Worm (Caenorhabditis elegans): ENCODE data around the gene K10B3.5.

The K10B3.5 gene

DNA sequence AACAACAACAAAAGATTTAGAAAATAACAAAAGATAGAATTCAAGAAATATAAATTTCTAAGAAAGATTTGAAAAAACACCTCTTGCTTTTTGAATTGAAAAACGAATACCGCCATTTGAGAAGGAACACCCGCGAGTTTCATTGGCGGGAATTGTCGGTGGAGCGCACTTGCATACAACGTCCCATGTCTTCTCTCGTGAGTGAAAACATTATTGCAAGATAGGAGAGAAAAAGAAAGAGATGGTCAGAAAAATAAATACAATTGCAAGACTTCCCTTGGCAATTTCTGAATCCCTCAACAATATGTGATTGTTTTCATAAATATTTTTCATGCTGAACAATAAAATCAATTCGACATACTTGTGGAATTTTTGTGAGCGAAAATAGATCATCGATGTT is at the start of gene K10B3.5:
Gene K10B3.5 (minus strand): TSS at position 343 of the 400 bp plus-strand sequence.
- TF ChIP-seq lin-40 (tag; optimal IDR thresholded peaks at IDR 0.05) (peak; percentile 48), F33H1.4 (GFP tag; IDR thresholded peaks at IDR 0.05) (no peak), K12H6.12 (tag; optimal IDR thresholded peaks at IDR 0.05) (peak; percentile 21), mcd-1 (GFP tag; IDR thresholded peaks at IDR 0.05) (peak; percentile 93), lin-35 (GFP tag; optimal IDR thresholded peaks at IDR 0.05) (peak in 2 of 3 experiments; percentile 6 to 50), F23B12.7 (tag; optimal IDR thresholded peaks at IDR 0.05; ENCODE audit: insufficient read depth) (peak; percentile 78), ztf-26 (tag; optimal IDR thresholded peaks at IDR 0.05) (peak; percentile 9), snpc-4 (GFP tag; optimal IDR thresholded peaks at IDR 0.05) (no peak), snpc-4 (tag; optimal IDR thresholded peaks at IDR 0.05) (peak in 1 of 4 experiments; percentile 14), hmg-1.2 (GFP tag; IDR thresholded peaks at IDR 0.05) (peak; percentile 57; the same call in 1 of the 2 replicates), pha-4 (tag; optimal IDR thresholded peaks at IDR 0.05) (peak; percentile 44), dpl-1 (GFP tag; optimal IDR thresholded peaks at IDR 0.05) (peak; percentile 51), nhr-80 (tag; optimal IDR thresholded peaks at IDR 0.05) (peak; percentile 46), cebp-1 (GFP tag; IDR thresholded peaks at IDR 0.05) (no peak), cebp-1 (tag; optimal IDR thresholded peaks at IDR 0.05) (peak; percentile 59), sea-2 (GFP tag; IDR thresholded peaks at IDR 0.05) (no peak), attf-5 (GFP tag; optimal IDR thresholded peaks at IDR 0.05) (peak; percentile 61), efl-1 (GFP tag; optimal IDR thresholded peaks at IDR 0.05) (peak; percentile 59), madf-6 (GFP tag; IDR thresholded peaks at IDR 0.05) (peak; percentile 15; the same call in 1 of the 2 replicates), F55B11.4 (tag; optimal IDR thresholded peaks at IDR 0.05; ENCODE audit: borderline replicate concordance, insufficient read depth) (no peak), ztf-18 (tag; optimal IDR thresholded peaks at IDR 0.05) (peak; percentile 28), mel-28 (tag; optimal IDR thresholded peaks at IDR 0.05; ENCODE audit: borderline replicate concordance) (no peak), ama-1 (optimal IDR thresholded peaks at IDR 0.05) (no peak), ama-1 (GFP tag; optimal IDR thresholded peaks at IDR 0.05) (no peak), K11D2.4 (GFP tag; IDR thresholded peaks at IDR 0.05) (0 out of 2 replicates have a peak, but pooled peaks have one; percentile 27), mes-4 (tag; optimal IDR thresholded peaks at IDR 0.05) (no peak)

DNA sequence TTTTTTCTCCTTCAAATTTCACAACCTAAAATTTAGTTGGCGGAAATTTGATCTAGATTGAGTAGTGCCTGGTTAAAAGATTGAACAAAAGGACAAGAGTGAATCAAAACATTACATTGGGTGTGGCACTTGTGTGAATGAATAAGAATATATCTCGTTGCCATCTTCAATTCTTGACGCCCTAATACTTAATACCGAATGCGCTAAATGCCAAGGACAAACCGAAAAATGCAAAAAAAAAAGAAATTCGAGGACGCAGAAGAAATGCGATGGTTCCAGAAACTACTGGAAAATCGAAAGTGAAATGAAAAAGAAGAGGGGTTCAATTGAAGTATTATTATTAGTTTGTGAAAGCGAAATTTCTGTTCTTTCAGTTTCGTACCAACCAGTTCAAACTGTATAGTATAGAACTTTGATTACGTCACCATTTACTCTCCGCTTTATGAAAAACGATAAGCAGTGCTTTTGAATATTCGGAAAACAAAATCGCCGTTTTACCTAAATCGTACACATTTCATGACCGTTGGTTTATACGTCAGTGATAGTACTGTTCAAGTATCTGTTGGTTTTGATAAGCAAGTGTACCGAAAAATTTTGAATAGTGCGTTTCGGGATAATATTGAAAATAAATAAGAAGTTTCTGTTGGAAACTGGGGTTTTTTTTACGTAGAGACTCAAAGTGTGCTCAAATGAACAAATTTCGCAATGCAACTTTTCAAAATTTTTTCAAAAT is 49.0 kb upstream of the K10B3.5 start:
- TF ChIP-seq hmg-1.2 (GFP tag; IDR thresholded peaks at IDR 0.05) (no peak), ztf-26 (tag; optimal IDR thresholded peaks at IDR 0.05) (no peak), rcor-1 (GFP tag; IDR thresholded peaks at IDR 0.05) (no peak), egl-18 (GFP tag; IDR thresholded peaks at IDR 0.05) (no peak), rpc-1 (optimal IDR thresholded peaks at IDR 0.05) (peak; percentile 26), rpc-1 (tag; optimal IDR thresholded peaks at IDR 0.05) (no peak), ztf-25 (GFP tag; IDR thresholded peaks at IDR 0.05) (no peak), K12H6.12 (tag; optimal IDR thresholded peaks at IDR 0.05) (no peak), F23B12.7 (tag; optimal IDR thresholded peaks at IDR 0.05; ENCODE audit: insufficient read depth) (no peak), B0261.1 (tag; optimal IDR thresholded peaks at IDR 0.05) (no peak), hsf-1 (GFP tag; IDR thresholded peaks at IDR 0.05) (peak; percentile 39; the same call in 1 of the 2 replicates), sea-2 (GFP tag; IDR thresholded peaks at IDR 0.05) (no peak), mes-4 (tag; optimal IDR thresholded peaks at IDR 0.05) (no peak), F52B5.7 (tag; optimal IDR thresholded peaks at IDR 0.05) (no peak), ztf-3 (GFP tag; optimal IDR thresholded peaks at IDR 0.05) (no peak), ztf-18 (tag; optimal IDR thresholded peaks at IDR 0.05) (no peak), cebp-1 (GFP tag; IDR thresholded peaks at IDR 0.05) (no peak), cebp-1 (tag; optimal IDR thresholded peaks at IDR 0.05) (peak; percentile 22), atf-7 (tag; optimal IDR thresholded peaks at IDR 0.05) (no peak), snpc-3.4 (tag; optimal IDR thresholded peaks at IDR 0.05) (no peak), zfh-2 (GFP tag; conservative IDR thresholded peaks at IDR 0.05) (no peak), nhr-27 (tag; optimal IDR thresholded peaks at IDR 0.05) (no peak), ekl-4 (GFP tag; IDR thresholded peaks at IDR 0.05) (no peak), T07F8.4 (tag; optimal IDR thresholded peaks at IDR 0.05) (no peak), F39B2.1 (GFP tag; IDR thresholded peaks at IDR 0.05) (no peak), lsy-27 (tag; optimal IDR thresholded peaks at IDR 0.05; ENCODE audit: borderline replicate concordance, insufficient read depth) (no peak), ztf-22 (GFP tag; optimal IDR thresholded peaks at IDR 0.05) (no peak)

All from whole organism, young adult.